Fruit fly (Drosophila melanogaster) whole organism, embryonic: ENCODE results near the gene Dredd.

Experiments used
- CG12104 ChIP-seq: fragments of 200-800 bp; sonication (Bioruptor generic); optimal IDR thresholded peaks from 3 replicates; lab custom pipeline; 2016; ENCODE audit warnings: missing biosample characterization, missing genetic modification characterization
- CG12236 ChIP-seq: fragments of 200-800 bp; sonication (Bioruptor generic); optimal IDR thresholded peaks from 2 replicates; lab custom pipeline; 2016; ENCODE audit warnings: missing biosample characterization, missing genetic modification characterization
- CG8290 ChIP-seq, 3 experiments: fragments of 200-800 bp; sonication (Bioruptor generic); optimal IDR thresholded peaks; 2 replicates each; lab custom pipeline; 2016 to 2019; ENCODE audit warnings: missing biosample characterization in 3 of 3, missing genetic modification characterization in 3 of 3, mild to moderate bottlenecking in 2 of 3, moderate library complexity in 1 of 3
- HHEX ChIP-seq: fragments of 200-800 bp; sonication (Bioruptor generic); optimal IDR thresholded peaks from 3 replicates; lab custom pipeline; 2017; ENCODE audit warnings: missing biosample characterization, mild to moderate bottlenecking, missing genetic modification characterization, missing genetic modification reagents
- Ptx1 ChIP-seq: fragments of 200-800 bp; sonication (Bioruptor generic); IDR thresholded peaks from 2 replicates; pipeline ENCODE4 v1.3.6; 2022; ENCODE audit warnings: missing biosample characterization, missing genetic modification characterization
- corto ChIP-seq: fragments of 200-800 bp; sonication (Bioruptor generic); optimal IDR thresholded peaks from 2 replicates; lab custom pipeline; 2016; ENCODE audit warnings: missing biosample characterization, mild to moderate bottlenecking, missing genetic modification characterization, moderate library complexity
- eyg ChIP-seq: fragments of 200-800 bp; sonication (Bioruptor generic); optimal IDR thresholded peaks from 3 replicates; lab custom pipeline; 2016; ENCODE audit warnings: missing biosample characterization, missing genetic modification characterization
- gcm ChIP-seq: fragments of 200-800 bp; sonication (Bioruptor generic); optimal IDR thresholded peaks from 2 replicates; lab custom pipeline; 2019; ENCODE audit warnings: missing biosample characterization, mild to moderate bottlenecking, missing genetic modification characterization, moderate library complexity
- hb ChIP-seq: fragments of 200-800 bp; sonication (Bioruptor generic); IDR thresholded peaks from 3 replicates; pipeline ENCODE4 v1.3.6; 2022; ENCODE audit warnings: missing biosample characterization, missing genetic modification characterization; ENCODE audit not compliant: partially characterized antibody
- slou ChIP-seq: fragments of 200-800 bp; sonication (Bioruptor generic); optimal IDR thresholded peaks from 3 replicates; lab custom pipeline; 2016; ENCODE audit warnings: missing biosample characterization, missing genetic modification characterization
- zen ChIP-seq: fragments of 200-800 bp; sonication (Bioruptor generic); optimal IDR thresholded peaks from 3 replicates; lab custom pipeline; 2018; ENCODE audit warnings: missing biosample characterization, mild to moderate bottlenecking, missing genetic modification characterization, moderate library complexity

dm6 chrX:618583-618982, 16.8 kb downstream of the Dredd start:
- TF ChIP-seq Ptx1 (GFP tag; lab: Robert Waterston, UW) (peak; percentile 46; the same call in 1 of the 2 replicates), CG12236 (GFP tag; lab: Kevin White, UChicago) (no peak), gcm (peak; percentile 1), zen (tag; lab: Kevin White, UChicago) (no peak), HHEX (GFP tag; lab: Kevin White, UChicago) (peak; percentile 47), slou (GFP tag; lab: Kevin White, UChicago) (no peak), CG8290 (GFP tag; optimal IDR thresholded peaks at IDR 0.05; lab: Kevin White, UChicago) (no peak), CG8290 (tag; optimal IDR thresholded peaks at IDR 0.05; lab: Kevin White, UChicago) (peak in 1 of 2 experiments; percentile 27), hb (GFP tag; lab: Robert Waterston, UW) (no peak), corto (no peak), CG12104 (no peak), eyg (GFP tag; lab: Kevin White, UChicago) (no peak)
